Worm (Caenorhabditis elegans): ENCODE results near the gene F42H10.6.

DNA sequence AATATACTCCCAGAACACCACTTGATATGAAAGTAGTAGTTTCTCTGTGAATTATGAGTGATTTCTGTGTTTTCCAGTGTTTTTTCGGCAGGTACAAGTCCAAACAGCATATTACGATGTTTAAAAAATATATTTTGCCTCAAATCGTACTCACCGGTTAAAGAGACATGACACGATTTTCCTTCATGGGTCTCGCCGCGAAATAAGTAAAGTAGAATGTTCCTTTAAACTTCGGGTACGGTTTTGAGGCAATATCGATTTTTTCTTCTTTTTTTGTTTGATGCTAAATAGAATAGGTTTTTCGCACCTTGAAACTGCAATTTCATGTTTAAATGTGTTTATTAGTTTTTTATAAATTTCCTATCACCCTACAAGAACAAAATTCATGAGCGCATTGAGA lies 11.7 kb upstream of the F42H10.6 start:
- TF ChIP-seq ceh-82 (tag; optimal IDR thresholded peaks at IDR 0.05): no peak
- TF ChIP-seq ztf-11 (tag; optimal IDR thresholded peaks at IDR 0.05): no peak
- no peak for TF ChIP-seq egl-27 (tag; optimal IDR thresholded peaks at IDR 0.05)
- TF ChIP-seq elt-2 (tag; optimal IDR thresholded peaks at IDR 0.05): no peak
- no peak for TF ChIP-seq hmg-11 (tag; optimal IDR thresholded peaks at IDR 0.05)
- no peak for TF ChIP-seq nhr-77 (tag; optimal IDR thresholded peaks at IDR 0.05)
- no peak for TF ChIP-seq nfya-1 (tag; optimal IDR thresholded peaks at IDR 0.05; ENCODE audit: insufficient read depth)
- TF ChIP-seq lin-15B (tag; optimal IDR thresholded peaks at IDR 0.05): no peak
